Fruit fly (Drosophila melanogaster): Measurements from ENCODE around the gene CG14913.

DNA sequence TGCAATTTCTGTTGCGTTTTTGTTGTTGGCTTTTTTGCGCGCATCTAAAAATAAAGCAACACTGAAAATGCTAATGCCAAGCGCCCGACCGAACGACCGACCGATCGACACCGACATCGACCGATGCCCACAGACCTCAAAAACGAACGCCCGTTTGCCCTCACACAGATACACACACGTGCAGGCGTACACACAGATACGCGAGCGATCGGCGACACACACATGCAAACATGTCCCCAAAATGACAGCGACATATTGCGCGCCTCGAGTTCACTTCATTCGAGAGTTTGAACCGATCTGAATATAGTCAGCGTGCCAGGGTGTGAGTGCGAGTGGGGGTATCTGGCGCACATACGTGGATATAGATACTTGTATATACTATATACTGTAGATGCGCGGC, 44.4 kb downstream of the CG14913 start:
- TF ChIP-seq CG6276 (GFP tag; optimal IDR thresholded peaks at IDR 0.05) (no peak), CG8119 (GFP tag; IDR thresholded peaks at IDR 0.05) (no peak), CG11902 (GFP tag; optimal IDR thresholded peaks at IDR 0.05) (no peak), CG11762 (GFP tag; optimal IDR thresholded peaks at IDR 0.05; ENCODE audit: insufficient read depth) (no peak), Gug (GFP tag; IDR thresholded peaks at IDR 0.05) (peak; percentile 19; the same call in 1 of the 2 replicates), dac (GFP tag; optimal IDR thresholded peaks at IDR 0.05) (no peak), svp (GFP tag) (peak; percentile 57), CG16779 (tag; optimal IDR thresholded peaks at IDR 0.05) (no peak), Hr39 (GFP tag; optimal IDR thresholded peaks at IDR 0.05) (no peak), Sox102F (GFP tag; optimal IDR thresholded peaks at IDR 0.05) (no peak), Eip93F (GFP tag; optimal IDR thresholded peaks at IDR 0.05) (no peak)

Measured in whole organism, prepupa.